Worm (Caenorhabditis elegans): ENCODE results near the gene hpo-25.

- TF ChIP-seq elt-3 (tag; optimal IDR thresholded peaks at IDR 0.05) (no peak), nhr-28 (tag; optimal IDR thresholded peaks at IDR 0.05) (no peak), snpc-4 (tag; optimal IDR thresholded peaks at IDR 0.05) (no peak), nhr-76 (tag; optimal IDR thresholded peaks at IDR 0.05) (no peak), pha-4 (tag; optimal IDR thresholded peaks at IDR 0.05) (no peak), cnd-1 (tag; optimal IDR thresholded peaks at IDR 0.05) (no peak), nhr-237 (tag; optimal IDR thresholded peaks at IDR 0.05) (no peak), nhr-12 (tag; optimal IDR thresholded peaks at IDR 0.05) (no peak)
Measured at ce11 chrII:2411555-2411954, 42.5 kb downstream of the hpo-25 start.

Data from whole organism, mixed stage, embryonic.